Fruit fly (Drosophila melanogaster): Measurements from ENCODE around the gene CG31036.

Gene CG31036

DNA sequence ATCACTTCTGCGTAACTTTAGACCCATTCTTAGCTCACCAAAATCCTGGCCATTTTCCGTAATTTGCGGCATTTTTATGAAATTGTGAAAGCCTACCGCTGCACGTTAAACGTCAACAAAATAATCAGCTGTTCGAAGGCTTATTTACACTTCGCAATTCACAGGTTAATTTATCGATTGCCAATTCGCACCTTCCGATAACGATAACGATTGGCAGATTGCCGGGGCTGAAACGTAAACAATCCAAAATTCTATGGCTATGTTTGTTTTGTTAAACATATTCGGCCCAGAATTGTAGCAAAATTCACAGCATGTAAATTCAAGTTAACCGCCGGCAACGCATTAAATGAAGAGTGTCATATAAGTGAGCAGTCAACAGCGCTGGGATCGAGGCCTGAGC, 27.8 kb downstream of the CG31036 start, which contains the start of the genes eIF2Balpha and Vps13B (continued):
- TF ChIP-seq Dp (GFP tag; optimal IDR thresholded peaks at IDR 0.05) = peak; percentile 9
- TF ChIP-seq jumu (GFP tag; optimal IDR thresholded peaks at IDR 0.05) = no peak
- no peak for TF ChIP-seq CG8924 (tag; optimal IDR thresholded peaks at IDR 0.05)
- TF ChIP-seq scrt (GFP tag; optimal IDR thresholded peaks at IDR 0.05) = no peak
- no peak for TF ChIP-seq Hr3 (GFP tag; optimal IDR thresholded peaks at IDR 0.05)
- no peak for TF ChIP-seq ATbp (GFP tag; optimal IDR thresholded peaks at IDR 0.05)
- TF ChIP-seq dmrt99B (tag; optimal IDR thresholded peaks at IDR 0.05) = no peak
- TF ChIP-seq ranshi (GFP tag; IDR thresholded peaks at IDR 0.05) = no peak
- no peak for TF ChIP-seq Dek (tag; optimal IDR thresholded peaks at IDR 0.05)
- TF ChIP-seq Xrp1 (GFP tag; IDR thresholded peaks at IDR 0.05) = no peak
- no peak for TF ChIP-seq sqz (GFP tag; optimal IDR thresholded peaks at IDR 0.05)
- TF ChIP-seq Doc3 (GFP tag; IDR thresholded peaks at IDR 0.05; ENCODE audit: partially characterized antibody) = peak; percentile 85
- peak; percentile 95 for TF ChIP-seq Bgb (GFP tag; IDR thresholded peaks at IDR 0.05; ENCODE audit: partially characterized antibody)
- no peak for TF ChIP-seq disco-r (GFP tag; optimal IDR thresholded peaks at IDR 0.05)
- TF ChIP-seq CG7271 (tag; optimal IDR thresholded peaks at IDR 0.05) = no peak
- TF ChIP-seq org-1 (GFP tag; optimal IDR thresholded peaks at IDR 0.05) = no peak
- TF ChIP-seq cas (GFP tag; IDR thresholded peaks at IDR 0.05) = no peak
- no peak for TF ChIP-seq ro (GFP tag; IDR thresholded peaks at IDR 0.05)
- no peak for TF ChIP-seq Six4 (GFP tag; optimal IDR thresholded peaks at IDR 0.05)
- no peak for TF ChIP-seq CG30431 (GFP tag; optimal IDR thresholded peaks at IDR 0.05)
- peak; percentile 35; the same call in 1 of the 3 replicates for TF ChIP-seq so (GFP tag; IDR thresholded peaks at IDR 0.05)
- no peak for TF ChIP-seq jing (GFP tag; optimal IDR thresholded peaks at IDR 0.05)
- no peak for TF ChIP-seq CG8290 (GFP tag; optimal IDR thresholded peaks at IDR 0.05)
- TF ChIP-seq CG8290 (tag; optimal IDR thresholded peaks at IDR 0.05) = no peak
- no peak for TF ChIP-seq CG8944 (GFP tag; optimal IDR thresholded peaks at IDR 0.05)
- no peak for TF ChIP-seq corto (GFP tag; optimal IDR thresholded peaks at IDR 0.05)
- TF ChIP-seq CG42726 (GFP tag; IDR thresholded peaks at IDR 0.05; ENCODE audit: partially characterized antibody) = peak; percentile 65; the same call in 1 of the 2 replicates
- no peak for TF ChIP-seq CG13296 (GFP tag; optimal IDR thresholded peaks at IDR 0.05)
- peak; percentile 83 for TF ChIP-seq CG13775 (GFP tag; optimal IDR thresholded peaks at IDR 0.05)
- TF ChIP-seq gem (tag; optimal IDR thresholded peaks at IDR 0.05) = no peak
- no peak for TF ChIP-seq CG5180 (GFP tag; optimal IDR thresholded peaks at IDR 0.05)
- TF ChIP-seq CG10565 (GFP tag; optimal IDR thresholded peaks at IDR 0.05) = no peak
- no peak for TF ChIP-seq CG32532 (GFP tag; IDR thresholded peaks at IDR 0.05)
- no peak for TF ChIP-seq lov (optimal IDR thresholded peaks at IDR 0.05)
- no peak for TF ChIP-seq lov (GFP tag; IDR thresholded peaks at IDR 0.05)
- TF ChIP-seq Dip2 (GFP tag; IDR thresholded peaks at IDR 0.05) = no peak
- TF ChIP-seq CG9932 (GFP tag; IDR thresholded peaks at IDR 0.05) = no peak
- TF ChIP-seq CG3407 (GFP tag; optimal IDR thresholded peaks at IDR 0.05) = no peak
- TF ChIP-seq emc (GFP tag; optimal IDR thresholded peaks at IDR 0.05) = no peak
- no peak for TF ChIP-seq da (GFP tag; optimal IDR thresholded peaks at IDR 0.05)
- no peak for TF ChIP-seq Jarid2 (GFP tag; optimal IDR thresholded peaks at IDR 0.05)
- TF ChIP-seq eyg (GFP tag; optimal IDR thresholded peaks at IDR 0.05) = no peak
- no peak for TF ChIP-seq CG4282 (GFP tag; optimal IDR thresholded peaks at IDR 0.05)
- no peak for TF ChIP-seq Sry-β (GFP tag; optimal IDR thresholded peaks at IDR 0.05)
- peak; percentile 29 for TF ChIP-seq CG2116 (GFP tag; optimal IDR thresholded peaks at IDR 0.05)
- no peak for TF ChIP-seq zen (tag; optimal IDR thresholded peaks at IDR 0.05)
- TF ChIP-seq Mrtf (GFP tag; IDR thresholded peaks at IDR 0.05) = no peak
- no peak for TF ChIP-seq Tbp (GFP tag; optimal IDR thresholded peaks at IDR 0.05)
- TF ChIP-seq CG7928 (GFP tag; optimal IDR thresholded peaks at IDR 0.05) = no peak
- no peak for TF ChIP-seq toy (GFP tag; IDR thresholded peaks at IDR 0.05)
- no peak for TF ChIP-seq sc (optimal IDR thresholded peaks at IDR 0.05)
- TF ChIP-seq sc (GFP tag; optimal IDR thresholded peaks at IDR 0.05) = no peak
- no peak for TF ChIP-seq shn (GFP tag; optimal IDR thresholded peaks at IDR 0.05)
